Fruit fly (Drosophila melanogaster): ENCODE results near the gene CG12971.

CG12971 gene

dm6 chr3L:21383440-21383839 lies 27.1 kb upstream of the CG12971 start (continued):
- TF ChIP-seq CG10565 (GFP tag; optimal IDR thresholded peaks at IDR 0.05), result no peak
- TF ChIP-seq Fer3 (tag; optimal IDR thresholded peaks at IDR 0.05), result no peak
- peak in 1 of 2 experiments; percentile 39 for TF ChIP-seq Hr51 (GFP tag; optimal IDR thresholded peaks at IDR 0.05)
- no peak for TF ChIP-seq Bdp1 (GFP tag; optimal IDR thresholded peaks at IDR 0.05)
- no peak for TF ChIP-seq nau (GFP tag; optimal IDR thresholded peaks at IDR 0.05)
- no peak for TF ChIP-seq croc (GFP tag; conservative IDR thresholded peaks at IDR 0.05)
- TF ChIP-seq Meics (GFP tag; optimal IDR thresholded peaks at IDR 0.05), result peak; percentile 59
- TF ChIP-seq Fer1 (GFP tag; optimal IDR thresholded peaks at IDR 0.05), result no peak
- TF ChIP-seq CG13123 (GFP tag; optimal IDR thresholded peaks at IDR 0.05), result no peak
- no peak for TF ChIP-seq HLH3B (GFP tag; IDR thresholded peaks at IDR 0.05)
- TF ChIP-seq Sox100B (GFP tag; optimal IDR thresholded peaks at IDR 0.05), result no peak
- TF ChIP-seq NK7.1 (GFP tag; optimal IDR thresholded peaks at IDR 0.05), result no peak
- no peak for TF ChIP-seq pnt (GFP tag; optimal IDR thresholded peaks at IDR 0.05)
- no peak for TF ChIP-seq lilli (GFP tag; optimal IDR thresholded peaks at IDR 0.05)
- no peak for TF ChIP-seq ERR (GFP tag; optimal IDR thresholded peaks at IDR 0.05)
- no peak for TF ChIP-seq nom (GFP tag; optimal IDR thresholded peaks at IDR 0.05)
- no peak for TF ChIP-seq E2f1 (GFP tag; IDR thresholded peaks at IDR 0.05)
- TF ChIP-seq slbo (GFP tag; IDR thresholded peaks at IDR 0.05), result 0 out of 2 replicates have a peak, but pooled peaks have one; percentile 15
- TF ChIP-seq CG4820 (GFP tag; optimal IDR thresholded peaks at IDR 0.05), result no peak
- no peak for TF ChIP-seq ems (GFP tag; optimal IDR thresholded peaks at IDR 0.05)
- TF ChIP-seq yki (optimal IDR thresholded peaks at IDR 0.05), result no peak
- TF ChIP-seq peb (GFP tag; IDR thresholded peaks at IDR 0.05), result no peak
- TF ChIP-seq CG18599 (GFP tag; optimal IDR thresholded peaks at IDR 0.05), result peak; percentile 11
- no peak for TF ChIP-seq Atf-2 (GFP tag; optimal IDR thresholded peaks at IDR 0.05)
- no peak for TF ChIP-seq zfh2 (GFP tag; optimal IDR thresholded peaks at IDR 0.05)
- no peak for TF ChIP-seq scrt (GFP tag; optimal IDR thresholded peaks at IDR 0.05)
- TF ChIP-seq CG6175 (GFP tag; IDR thresholded peaks at IDR 0.05), result no peak
- no peak for TF ChIP-seq CG3163 (GFP tag; optimal IDR thresholded peaks at IDR 0.05)
- no peak for TF ChIP-seq GATAe (GFP tag; conservative IDR thresholded peaks at IDR 0.05)
- TF ChIP-seq slp2 (GFP tag; optimal IDR thresholded peaks at IDR 0.05), result no peak
- TF ChIP-seq sens (GFP tag), result no peak
- TF ChIP-seq grau (tag; optimal IDR thresholded peaks at IDR 0.05), result peak; percentile 52
- no peak for TF ChIP-seq cas (GFP tag; IDR thresholded peaks at IDR 0.05)
- TF ChIP-seq Hmr (GFP tag; optimal IDR thresholded peaks at IDR 0.05), result peak; percentile 20
- TF ChIP-seq CG7928 (GFP tag; optimal IDR thresholded peaks at IDR 0.05), result no peak
- TF ChIP-seq CG14965 (GFP tag; optimal IDR thresholded peaks at IDR 0.05; ENCODE audit: borderline replicate concordance), result no peak
- no peak for TF ChIP-seq CG10959 (GFP tag; IDR thresholded peaks at IDR 0.05)
- TF ChIP-seq TFAM (GFP tag; optimal IDR thresholded peaks at IDR 0.05), result no peak
- no peak for TF ChIP-seq CG9727 (GFP tag; optimal IDR thresholded peaks at IDR 0.05)
- peak; percentile 45 for TF ChIP-seq gem (tag; optimal IDR thresholded peaks at IDR 0.05)
- no peak for TF ChIP-seq pan (optimal IDR thresholded peaks at IDR 0.05)
- no peak for TF ChIP-seq pan (GFP tag; optimal IDR thresholded peaks at IDR 0.05 in 1 of 2, IDR thresholded peaks at IDR 0.05 in 1 of 2)
- TF ChIP-seq CG2199 (GFP tag; IDR thresholded peaks at IDR 0.05), result no peak
- no peak for TF ChIP-seq CG3726 (GFP tag; IDR thresholded peaks at IDR 0.05)
- no peak for TF ChIP-seq Xrp1 (GFP tag; IDR thresholded peaks at IDR 0.05)
- no peak for TF ChIP-seq YL-1 (GFP tag; optimal IDR thresholded peaks at IDR 0.05)
- TF ChIP-seq maf-S (GFP tag; optimal IDR thresholded peaks at IDR 0.05), result no peak
- peak; percentile 32 for TF ChIP-seq lab (GFP tag; optimal IDR thresholded peaks at IDR 0.05)
- TF ChIP-seq CG8281 (tag; optimal IDR thresholded peaks at IDR 0.05), result no peak
- peak; percentile 29 for TF ChIP-seq CG7556 (GFP tag; optimal IDR thresholded peaks at IDR 0.05)
- peak; percentile 44 for TF ChIP-seq CG7839 (tag; optimal IDR thresholded peaks at IDR 0.05)
- TF ChIP-seq lola (GFP tag; optimal IDR thresholded peaks at IDR 0.05), result no peak
- no peak for TF ChIP-seq cad (GFP tag; optimal IDR thresholded peaks at IDR 0.05)
